Worm (Caenorhabditis elegans): Measurements from ENCODE around the gene oac-24.

Gene oac-24

ce11 chrV:4691657-4692056 lies 18.9 kb upstream of the oac-24 start:
- TF ChIP-seq lin-39 (tag; optimal IDR thresholded peaks at IDR 0.05) (no peak), swsn-7 (tag; optimal IDR thresholded peaks at IDR 0.05) (no peak), ceh-90 (tag; optimal IDR thresholded peaks at IDR 0.05) (no peak), efl-3 (GFP tag; optimal IDR thresholded peaks at IDR 0.05) (no peak), alr-1 (tag; optimal IDR thresholded peaks at IDR 0.05; ENCODE audit: borderline replicate concordance) (no peak), isw-1 (GFP tag; IDR thresholded peaks at IDR 0.05) (no peak), hlh-17 (GFP tag; optimal IDR thresholded peaks at IDR 0.05; ENCODE audit: borderline replicate concordance) (no peak), C34B4.2 (tag; optimal IDR thresholded peaks at IDR 0.05) (no peak), mep-1 (tag; optimal IDR thresholded peaks at IDR 0.05) (no peak), xbp-1 (tag; optimal IDR thresholded peaks at IDR 0.05) (no peak), sox-4 (tag; optimal IDR thresholded peaks at IDR 0.05) (no peak), egl-27 (tag; optimal IDR thresholded peaks at IDR 0.05) (no peak), nhr-19 (GFP tag; conservative IDR thresholded peaks at IDR 0.05) (no peak)

ce11 chrV:4692382-4693281 lies 17.9 kb upstream of the oac-24 start, which contains the start of gene cpg-8:
TSS of gene cpg-8 (minus strand) at chrV:4692432.
- TF ChIP-seq nhr-11 (tag; optimal IDR thresholded peaks at IDR 0.05) (no peak), swsn-7 (tag; optimal IDR thresholded peaks at IDR 0.05) (no peak), ceh-63 (GFP tag; optimal IDR thresholded peaks at IDR 0.05) (no peak), zip-4 (GFP tag; optimal IDR thresholded peaks at IDR 0.05) (no peak), lir-3 (tag; optimal IDR thresholded peaks at IDR 0.05; ENCODE audit: poor library complexity) (peak; percentile 3), snpc-4 (tag; optimal IDR thresholded peaks at IDR 0.05) (no peak), Y116A8C.19 (tag; optimal IDR thresholded peaks at IDR 0.05; ENCODE audit: borderline replicate concordance) (no peak), dpl-1 (GFP tag; optimal IDR thresholded peaks at IDR 0.05) (peak; percentile 22 to 61 (median 51)), sup-37 (GFP tag; optimal IDR thresholded peaks at IDR 0.05) (no peak), ceh-90 (tag; optimal IDR thresholded peaks at IDR 0.05) (no peak), lin-35 (GFP tag; optimal IDR thresholded peaks at IDR 0.05) (peak in 1 of 2 experiments; percentile 59), zag-1 (tag; optimal IDR thresholded peaks at IDR 0.05) (no peak), efl-1 (optimal IDR thresholded peaks at IDR 0.05) (peak; percentile 52 to 58), efl-1 (GFP tag; optimal IDR thresholded peaks at IDR 0.05 in 1 of 2) (peak; percentile 54 to 95), C16A3.4 (tag; optimal IDR thresholded peaks at IDR 0.05) (peak; percentile 4), fkh-4 (tag; optimal IDR thresholded peaks at IDR 0.05; ENCODE audit: borderline replicate concordance) (no peak), irx-1 (tag; optimal IDR thresholded peaks at IDR 0.05) (no peak)

ce11 chrV:4693282-4693588 lies 17.3 kb upstream of the oac-24 start:
- no peak for TF ChIP-seq ztf-11 (tag; optimal IDR thresholded peaks at IDR 0.05)
- TF ChIP-seq nhr-20 (tag; optimal IDR thresholded peaks at IDR 0.05): peak; percentile 61
- TF ChIP-seq tbx-2 (tag; optimal IDR thresholded peaks at IDR 0.05): peak; percentile 46
- TF ChIP-seq efl-3 (GFP tag; optimal IDR thresholded peaks at IDR 0.05): no peak
- no peak for TF ChIP-seq nhr-77 (tag; optimal IDR thresholded peaks at IDR 0.05)
- no peak for TF ChIP-seq sox-4 (tag; optimal IDR thresholded peaks at IDR 0.05)
- TF ChIP-seq unc-130 (tag; optimal IDR thresholded peaks at IDR 0.05): peak; percentile 32
- no peak for TF ChIP-seq aly-2 (tag; optimal IDR thresholded peaks at IDR 0.05)
- TF ChIP-seq ceh-82 (tag; optimal IDR thresholded peaks at IDR 0.05): no peak
- peak in 1 of 2 experiments; percentile 27 for TF ChIP-seq mdl-1 (tag; optimal IDR thresholded peaks at IDR 0.05)
- TF ChIP-seq rnt-1 (tag; optimal IDR thresholded peaks at IDR 0.05): peak; percentile 69
- peak; percentile 64 for TF ChIP-seq nhr-71 (tag; optimal IDR thresholded peaks at IDR 0.05)
- TF ChIP-seq nhr-19 (GFP tag; conservative IDR thresholded peaks at IDR 0.05): peak; percentile 39; the same call in 1 of the 2 replicates
- peak; percentile 28 for TF ChIP-seq snu-23 (GFP tag; optimal IDR thresholded peaks at IDR 0.05)
- peak; percentile 69 for TF ChIP-seq lin-14 (GFP tag; optimal IDR thresholded peaks at IDR 0.05)
- peak; percentile 28 to 56 for TF ChIP-seq lsy-2 (tag; optimal IDR thresholded peaks at IDR 0.05)

Measured in whole organism, L1 larva.